Worm (Caenorhabditis elegans): ENCODE measurements around the gene ndua-8.

DNA sequence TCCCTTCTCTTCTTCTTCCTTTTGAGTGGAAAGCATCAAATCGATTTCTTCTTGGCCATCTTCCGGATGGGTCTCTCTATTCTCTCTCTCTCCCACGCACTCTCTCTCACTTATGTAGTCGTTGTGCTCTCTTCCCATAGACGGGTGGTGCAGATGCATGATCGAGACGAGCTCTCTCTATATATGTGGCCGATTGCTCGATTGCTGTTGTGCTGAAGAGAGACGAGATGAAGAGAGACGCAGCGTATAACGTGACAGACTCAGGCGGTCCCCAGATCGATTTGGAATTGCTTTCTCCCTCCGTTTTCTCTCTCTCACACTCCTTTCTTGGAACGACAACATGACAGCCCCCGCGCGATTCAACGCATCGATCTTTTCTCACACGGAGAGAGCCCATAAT lies 3.9 kb downstream of the ndua-8 start:
- TF ChIP-seq unc-120 (tag; optimal IDR thresholded peaks at IDR 0.05; ENCODE audit: poor library complexity, severe bottlenecking), result no peak
- TF ChIP-seq ceh-43 (GFP tag; optimal IDR thresholded peaks at IDR 0.05), result no peak
- TF ChIP-seq mls-2 (tag; optimal IDR thresholded peaks at IDR 0.05), result peak; percentile 55
- peak; percentile 41 for TF ChIP-seq lin-13 (tag; optimal IDR thresholded peaks at IDR 0.05)
- no peak for TF ChIP-seq lsy-2 (tag; optimal IDR thresholded peaks at IDR 0.05)
- peak; percentile 35 for TF ChIP-seq cnd-1 (tag; optimal IDR thresholded peaks at IDR 0.05)
- TF ChIP-seq ztf-11 (tag; optimal IDR thresholded peaks at IDR 0.05), result peak; percentile 68
- TF ChIP-seq snpc-4 (tag; optimal IDR thresholded peaks at IDR 0.05), result no peak
- peak; percentile 66 for TF ChIP-seq unc-62 (GFP tag; optimal IDR thresholded peaks at IDR 0.05)

Data from whole organism, mixed stage, embryonic.